Worm (Caenorhabditis elegans): Measurements from ENCODE around the gene F56D6.8.
A peak's percentile ranks its signal among the peaks of the same experiment; 100 is the strongest.

DNA sequence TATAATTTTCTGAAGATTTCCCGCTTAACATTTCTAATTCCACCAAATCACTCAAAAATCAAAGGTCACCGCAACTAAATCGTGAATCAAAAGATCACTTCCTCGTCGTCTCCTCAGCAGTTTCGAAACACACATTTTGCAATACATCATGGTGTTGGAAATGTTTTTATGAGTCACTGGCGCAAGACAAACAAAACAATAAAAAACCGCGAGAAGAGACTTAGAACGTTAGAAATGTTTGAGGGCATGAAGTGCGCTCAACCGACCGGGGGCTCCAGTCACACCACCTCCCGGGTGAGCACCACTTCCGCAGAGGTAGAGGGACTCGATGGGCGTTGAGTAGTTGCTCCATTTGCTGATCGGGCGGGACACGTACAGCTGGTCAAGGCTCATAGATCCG, 19.0 kb downstream of the F56D6.8 start:
- TF ChIP-seq irx-1 (tag; optimal IDR thresholded peaks at IDR 0.05) = no peak
- TF ChIP-seq nhr-237 (tag; optimal IDR thresholded peaks at IDR 0.05) = no peak
- TF ChIP-seq nhr-76 (tag; optimal IDR thresholded peaks at IDR 0.05) = no peak
- no peak for TF ChIP-seq nhr-77 (tag; optimal IDR thresholded peaks at IDR 0.05)
- TF ChIP-seq ceh-82 (tag; optimal IDR thresholded peaks at IDR 0.05) = peak in 2 of 3 experiments; percentile 15 to 42
- peak in 1 of 2 experiments; percentile 39 for TF ChIP-seq mdl-1 (tag; optimal IDR thresholded peaks at IDR 0.05)
- TF ChIP-seq unc-62 (GFP tag; optimal IDR thresholded peaks at IDR 0.05) = no peak

Data from whole organism, L1 larva.